Worm (Caenorhabditis elegans): ENCODE data around the gene C07A9.13.

DNA sequence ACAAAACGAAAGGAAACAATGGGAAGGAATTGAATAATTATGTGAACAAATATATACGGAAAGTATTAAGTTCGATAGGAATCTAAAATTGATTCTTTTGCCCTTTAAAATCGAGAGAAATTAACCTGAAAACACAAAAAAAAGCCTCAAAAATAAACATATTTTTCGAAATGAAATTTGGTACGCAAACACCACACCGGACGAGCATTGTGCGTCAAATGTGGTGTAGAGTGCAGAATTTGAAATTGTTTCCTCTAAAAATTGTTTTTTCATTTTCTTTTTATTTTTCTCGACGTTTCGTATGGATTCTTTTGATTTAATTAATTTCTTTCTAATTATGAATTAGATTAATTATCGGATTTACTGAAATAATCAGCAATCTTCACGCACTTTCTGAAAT lies 14.3 kb upstream of the C07A9.13 start:
- TF ChIP-seq flt-1 (GFP tag; IDR thresholded peaks at IDR 0.05): no peak
- no peak for TF ChIP-seq T22C8.4 (GFP tag; IDR thresholded peaks at IDR 0.05)
- no peak for TF ChIP-seq med-1 (GFP tag; optimal IDR thresholded peaks at IDR 0.05; ENCODE audit: insufficient read depth)
- no peak for TF ChIP-seq ref-1 (GFP tag; conservative IDR thresholded peaks at IDR 0.05)
- TF ChIP-seq klf-2 (GFP tag; conservative IDR thresholded peaks at IDR 0.05): no peak
